Worm (Caenorhabditis elegans): ENCODE data around the gene ZK430.5.
A peak's percentile ranks its signal among the peaks of the same experiment; 100 is the strongest.

The ZK430.5 gene

DNA sequence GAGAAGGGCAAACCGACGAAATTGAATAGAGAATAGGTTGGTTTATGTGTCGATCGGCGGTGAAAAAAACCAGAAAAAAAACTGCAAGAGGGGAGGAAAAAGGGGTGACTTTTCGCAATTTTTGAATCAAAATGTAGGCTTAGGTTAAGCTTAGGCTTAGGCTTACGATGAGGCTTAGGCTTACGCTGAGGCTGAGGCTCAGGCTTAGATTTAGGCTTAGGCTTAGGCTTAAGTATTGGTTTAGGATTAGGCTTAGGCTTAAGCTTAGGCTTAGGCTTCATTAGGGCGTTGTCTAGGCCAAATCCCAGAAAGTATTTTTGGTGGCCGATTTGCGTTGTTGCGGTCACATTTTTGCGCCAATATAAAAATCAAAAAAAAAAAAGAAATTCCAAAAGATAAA is 49.4 kb downstream of the ZK430.5 start:
- TF ChIP-seq W03F9.2 (tag; optimal IDR thresholded peaks at IDR 0.05), result no peak
- TF ChIP-seq him-1 (tag; optimal IDR thresholded peaks at IDR 0.05), result no peak
- TF ChIP-seq dao-5 (tag; optimal IDR thresholded peaks at IDR 0.05), result no peak

DNA sequence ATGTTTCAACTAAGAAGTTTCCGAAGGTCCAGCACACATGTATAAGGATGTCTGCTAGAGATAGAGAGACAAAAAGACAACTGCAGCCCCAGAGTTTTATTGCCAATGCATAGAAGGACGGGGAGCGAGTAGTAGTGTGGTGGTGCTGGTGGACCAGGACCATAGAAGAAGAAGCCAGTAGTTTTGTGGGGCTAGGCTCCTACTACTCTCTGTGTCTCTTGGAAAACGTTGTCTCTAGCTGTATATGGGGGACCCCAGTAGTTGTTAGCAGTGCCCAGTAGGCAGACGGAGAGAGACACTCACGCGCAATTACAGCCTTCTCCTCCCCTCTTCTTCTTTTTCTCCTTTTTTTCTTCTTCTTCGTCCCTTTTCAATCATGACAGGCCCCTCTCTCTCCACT is 50.6 kb downstream of the ZK430.5 start:
- TF ChIP-seq dao-5 (tag; optimal IDR thresholded peaks at IDR 0.05), result no peak
- TF ChIP-seq him-1 (tag; optimal IDR thresholded peaks at IDR 0.05), result peak; percentile 80
- TF ChIP-seq W03F9.2 (tag; optimal IDR thresholded peaks at IDR 0.05), result no peak

DNA sequence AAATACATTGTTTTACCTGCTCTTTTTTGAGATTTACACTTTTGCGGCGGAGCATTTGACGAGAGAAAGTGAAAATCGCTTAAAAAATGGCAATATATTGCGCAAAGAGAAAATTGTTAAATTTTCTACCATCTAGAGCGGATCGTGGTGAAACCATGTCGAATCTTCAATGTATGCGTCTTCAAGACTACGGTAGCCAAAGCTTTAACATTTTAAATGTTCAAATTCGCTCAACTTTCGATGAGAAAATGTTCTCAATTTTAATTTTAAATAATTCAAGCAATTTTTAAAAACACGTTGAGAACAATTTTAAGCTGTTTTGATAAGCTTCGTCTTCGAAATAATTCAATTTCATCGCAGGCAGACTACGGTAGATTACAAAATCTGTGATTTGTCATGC is 54.8 kb downstream of the ZK430.5 start:
- TF ChIP-seq him-1 (tag; optimal IDR thresholded peaks at IDR 0.05) (no peak), W03F9.2 (tag; optimal IDR thresholded peaks at IDR 0.05) (no peak), dao-5 (tag; optimal IDR thresholded peaks at IDR 0.05) (no peak)

DNA sequence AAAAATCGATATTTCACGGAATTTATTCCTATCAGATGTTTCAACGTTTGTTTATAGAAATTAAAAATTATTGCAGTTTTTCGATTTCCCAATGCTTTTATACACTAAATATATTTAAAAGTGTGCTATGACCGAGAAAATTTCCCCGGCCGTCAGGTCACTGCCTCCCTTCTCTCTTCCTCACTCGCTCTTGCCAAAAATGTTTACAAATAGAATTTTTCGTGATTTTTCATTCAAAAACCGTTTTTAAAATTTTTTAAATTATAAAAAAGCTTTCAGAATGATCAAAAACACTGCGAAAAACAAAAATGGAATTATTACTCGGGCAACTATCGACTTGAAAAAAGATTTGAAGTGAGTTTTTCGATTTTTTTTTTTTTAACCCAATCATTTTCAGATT is 55.4 kb downstream of the ZK430.5 start, which contains the start of the genes T12C9.7 and vps-18:
Gene T12C9.7, minus strand, starts transcription at position 101 of the 400 bp plus-strand sequence.
Gene vps-18, plus strand, starts transcription at position 280 of the 400 bp plus-strand sequence.
- TF ChIP-seq W03F9.2 (tag; optimal IDR thresholded peaks at IDR 0.05) (no peak), him-1 (tag; optimal IDR thresholded peaks at IDR 0.05) (no peak), dao-5 (tag; optimal IDR thresholded peaks at IDR 0.05) (no peak)

DNA sequence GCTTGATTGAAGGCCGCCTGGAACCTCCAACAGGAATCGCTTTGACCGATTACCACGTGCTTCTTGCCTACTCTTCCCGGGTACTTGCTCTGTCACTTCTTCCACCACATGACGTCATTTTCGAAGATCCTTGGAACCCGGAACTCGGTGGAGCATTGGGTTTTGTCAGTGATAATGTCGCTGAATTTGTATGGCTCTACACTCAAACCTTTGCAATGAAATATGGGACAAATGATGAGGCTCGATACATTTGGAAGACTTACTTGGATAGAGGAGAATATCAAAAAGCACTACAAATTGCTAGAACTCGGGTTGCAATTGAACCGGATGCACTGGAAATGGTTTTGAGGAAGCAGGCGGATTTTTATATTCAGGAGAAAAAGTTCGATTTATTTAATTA is 57.4 kb downstream of the ZK430.5 start:
- no peak for TF ChIP-seq W03F9.2 (tag; optimal IDR thresholded peaks at IDR 0.05)
- no peak for TF ChIP-seq dao-5 (tag; optimal IDR thresholded peaks at IDR 0.05)
- no peak for TF ChIP-seq him-1 (tag; optimal IDR thresholded peaks at IDR 0.05)
